Fruit fly (Drosophila melanogaster): ENCODE data around the gene CG7542.

- TF ChIP-seq insv (optimal IDR thresholded peaks at IDR 0.05) (no peak), psq (optimal IDR thresholded peaks at IDR 0.05) (no peak), h (optimal IDR thresholded peaks at IDR 0.05) (no peak), ttk (optimal IDR thresholded peaks at IDR 0.05) (no peak), Sin3A (optimal IDR thresholded peaks at IDR 0.05) (no peak)
Measured at dm6 chr3L:17555794-17556193, 6.2 kb downstream of the CG7542 start.

Measured in Kc167 (cell line).